Fruit fly (Drosophila melanogaster) whole organism, embryonic: Measurements from ENCODE around the gene CG8006.

Experiments
- Antp ChIP-seq: fragments of 200-800 bp; sonication (Bioruptor generic); optimal IDR thresholded peaks from 3 replicates; lab custom pipeline; 2016; ENCODE audit warnings: missing biosample characterization, missing genetic modification characterization
- Atf6 ChIP-seq: fragments of 200-800 bp; sonication (Bioruptor generic); IDR thresholded peaks from 2 replicates; pipeline ENCODE4 v1.3.6; 2022; ENCODE audit warnings: missing biosample characterization, missing genetic modification characterization
- Awh ChIP-seq: fragments of 200-800 bp; sonication (Bioruptor generic); IDR thresholded peaks from 2 replicates; pipeline ENCODE4, ENCODE4 v1.3.6; 2022; ENCODE audit warnings: missing biosample characterization, missing genetic modification characterization
- Bgb ChIP-seq: fragments of 200-800 bp; sonication (Bioruptor generic); IDR thresholded peaks from 2 replicates; pipeline ENCODE4 v1.3.6; 2022; ENCODE audit warnings: missing biosample characterization, missing genetic modification characterization; ENCODE audit not compliant: partially characterized antibody
- CG10462 ChIP-seq: fragments of 200-800 bp; sonication (Bioruptor generic); optimal IDR thresholded peaks from 2 replicates; lab custom pipeline; 2016; ENCODE audit warnings: missing biosample characterization, missing genetic modification characterization
- CG11093 ChIP-seq: fragments of 200-800 bp; sonication (Bioruptor generic); IDR thresholded peaks from 3 replicates; pipeline ENCODE4 v1.3.6; 2022; ENCODE audit warnings: missing biosample characterization, missing genetic modification characterization
- CG12104 ChIP-seq: fragments of 200-800 bp; sonication (Bioruptor generic); optimal IDR thresholded peaks from 3 replicates; lab custom pipeline; 2016; ENCODE audit warnings: missing biosample characterization, missing genetic modification characterization
- CG12391 ChIP-seq: fragments of 200-800 bp; sonication (Bioruptor generic); optimal IDR thresholded peaks from 3 replicates; lab custom pipeline; 2018; ENCODE audit warnings: missing biosample characterization, mild to moderate bottlenecking, missing genetic modification characterization, moderate library complexity
- CG15011 ChIP-seq: fragments of 200-800 bp; sonication (Bioruptor generic); optimal IDR thresholded peaks from 3 replicates; lab custom pipeline; 2018; ENCODE audit warnings: missing biosample characterization, mild to moderate bottlenecking, missing genetic modification characterization
- CG16779 ChIP-seq: fragments of 200-800 bp; sonication (Bioruptor generic); IDR thresholded peaks from 2 replicates; pipeline ENCODE4 v1.3.6; 2022; ENCODE audit warnings: missing biosample characterization, missing genetic modification characterization
- CG17186 ChIP-seq: fragments of 200-800 bp; sonication (Bioruptor generic); optimal IDR thresholded peaks from 3 replicates; lab custom pipeline; 2017; ENCODE audit warnings: missing biosample characterization, missing genetic modification reagents, missing genetic modification characterization
- CG3847 ChIP-seq: fragments of 200-800 bp; sonication (Bioruptor generic); IDR thresholded peaks from 2 replicates; pipeline ENCODE4 v1.3.6; 2022; ENCODE audit warnings: missing biosample characterization, missing genetic modification characterization
- CG42726 ChIP-seq: fragments of 200-800 bp; sonication (Bioruptor generic); IDR thresholded peaks from 2 replicates; pipeline ENCODE4 v1.3.6; 2022; ENCODE audit warnings: missing biosample characterization, missing genetic modification characterization; ENCODE audit not compliant: partially characterized antibody
- CG4820 ChIP-seq: fragments of 200-800 bp; sonication (Bioruptor generic); optimal IDR thresholded peaks from 3 replicates; lab custom pipeline; 2016; ENCODE audit warnings: missing biosample characterization, missing genetic modification characterization
- CG8290 ChIP-seq, 3 experiments: fragments of 200-800 bp; sonication (Bioruptor generic); optimal IDR thresholded peaks; 2 replicates each; lab custom pipeline; 2016 to 2019; ENCODE audit warnings: missing biosample characterization in 3 of 3, missing genetic modification characterization in 3 of 3, mild to moderate bottlenecking in 2 of 3, moderate library complexity in 1 of 3
- CG8478 ChIP-seq: fragments of >200 bp; optimal IDR thresholded peaks from 2 replicates; lab custom pipeline; 2018
- CG9797 ChIP-seq: fragments of 200-800 bp; sonication (Bioruptor generic); optimal IDR thresholded peaks from 3 replicates; lab custom pipeline; 2018; ENCODE audit warnings: missing biosample characterization, mild to moderate bottlenecking, missing genetic modification characterization
- CG9817 ChIP-seq: fragments of 200-800 bp; sonication (Bioruptor generic); optimal IDR thresholded peaks from 2 replicates; lab custom pipeline; 2018; ENCODE audit warnings: missing biosample characterization, mild to moderate bottlenecking, missing genetic modification characterization, moderate library complexity
- E2f2 ChIP-seq: fragments of 200-800 bp; sonication (Bioruptor generic); IDR thresholded peaks from 2 replicates; pipeline ENCODE4 v1.3.6; 2022; ENCODE audit warnings: missing biosample characterization, missing genetic modification characterization
- Ets97D ChIP-seq: fragments of 200-800 bp; sonication (Bioruptor generic); optimal IDR thresholded peaks from 3 replicates; lab custom pipeline; 2016; ENCODE audit warnings: missing biosample characterization, missing genetic modification characterization
- HLHmδ ChIP-seq: fragments of 200-800 bp; sonication (Bioruptor generic); optimal IDR thresholded peaks from 2 replicates; lab custom pipeline; 2018; ENCODE audit warnings: missing biosample characterization, mild to moderate bottlenecking, missing genetic modification characterization, moderate library complexity
- Hr3 ChIP-seq: fragments of 200-800 bp; sonication (Bioruptor generic); optimal IDR thresholded peaks from 3 replicates; lab custom pipeline; 2016; ENCODE audit warnings: missing biosample characterization, missing genetic modification characterization
- Jarid2 ChIP-seq: fragments of 200-800 bp; sonication (Bioruptor generic); optimal IDR thresholded peaks from 3 replicates; lab custom pipeline; 2017; ENCODE audit warnings: mild to moderate bottlenecking, missing biosample characterization, missing genetic modification reagents, missing genetic modification characterization
- MESR4 ChIP-seq: fragments of 200-800 bp; sonication (Bioruptor generic); optimal IDR thresholded peaks from 2 replicates; lab custom pipeline; 2018; ENCODE audit warnings: missing biosample characterization, mild to moderate bottlenecking, missing genetic modification characterization, moderate library complexity
- Nf-YC ChIP-seq: fragments of 200-800 bp; optimal IDR thresholded peaks from 3 replicates; lab custom pipeline; 2019; ENCODE audit warnings: missing biosample characterization, mild to moderate bottlenecking, missing genetic modification characterization, moderate library complexity
- Rx ChIP-seq: fragments of 200-800 bp; sonication (Bioruptor generic); IDR thresholded peaks from 2 replicates; pipeline ENCODE4 v1.3.6; 2022; ENCODE audit warnings: missing biosample characterization, missing genetic modification characterization
- Scr ChIP-seq: fragments of 200-800 bp; sonication (Bioruptor generic); IDR thresholded peaks from 2 replicates; pipeline ENCODE4 v1.3.6; 2022; ENCODE audit warnings: missing biosample characterization, missing genetic modification characterization; ENCODE audit not compliant: partially characterized antibody
- Spps ChIP-seq: fragments of 200-800 bp; sonication (Bioruptor generic); optimal IDR thresholded peaks from 2 replicates; lab custom pipeline; 2018; ENCODE audit warnings: missing biosample characterization, mild to moderate bottlenecking, missing genetic modification characterization
- bigmax ChIP-seq: fragments of 200-800 bp; sonication (Bioruptor generic); optimal IDR thresholded peaks from 2 replicates; lab custom pipeline; 2018; ENCODE audit warnings: missing biosample characterization, mild to moderate bottlenecking, missing genetic modification characterization
- chm ChIP-seq: fragments of 200-800 bp; sonication (Bioruptor generic); IDR thresholded peaks from 2 replicates; pipeline ENCODE4 v1.3.6; 2022; ENCODE audit warnings: missing biosample characterization, missing genetic modification characterization
- cwo ChIP-seq: fragments of 200-800 bp; sonication (Bioruptor generic); optimal IDR thresholded peaks from 3 replicates; lab custom pipeline; 2017; ENCODE audit warnings: missing biosample characterization, missing genetic modification characterization, mild to moderate bottlenecking, moderate library complexity, missing genetic modification reagents
- danr ChIP-seq: fragments of 200-800 bp; sonication (Bioruptor generic); IDR thresholded peaks from 2 replicates; pipeline ENCODE4 v1.3.6; 2022; ENCODE audit warnings: missing biosample characterization, missing genetic modification characterization
- gcm ChIP-seq: fragments of 200-800 bp; sonication (Bioruptor generic); optimal IDR thresholded peaks from 2 replicates; lab custom pipeline; 2019; ENCODE audit warnings: missing biosample characterization, mild to moderate bottlenecking, missing genetic modification characterization, moderate library complexity
- grau ChIP-seq: fragments of 200-800 bp; optimal IDR thresholded peaks from 3 replicates; lab custom pipeline; 2019; ENCODE audit warnings: missing biosample characterization, mild to moderate bottlenecking, missing genetic modification characterization, moderate library complexity
- gro ChIP-seq: fragments of 200-800 bp; sonication (Bioruptor generic); optimal IDR thresholded peaks from 2 replicates; lab custom pipeline; 2016; ENCODE audit warnings: missing biosample characterization, missing genetic modification characterization
- her ChIP-seq: fragments of 200-800 bp; sonication (Bioruptor generic); optimal IDR thresholded peaks from 2 replicates; lab custom pipeline; 2016; ENCODE audit warnings: missing biosample characterization, missing genetic modification characterization
- ind ChIP-seq: fragments of 200-800 bp; sonication (Bioruptor generic); optimal IDR thresholded peaks from 3 replicates; lab custom pipeline; 2016; ENCODE audit warnings: missing biosample characterization, missing genetic modification characterization
- knrl ChIP-seq: fragments of 200-800 bp; sonication (Bioruptor generic); IDR thresholded peaks from 3 replicates; pipeline ENCODE4 v1.3.6; 2022; ENCODE audit warnings: missing biosample characterization, missing genetic modification characterization; ENCODE audit not compliant: partially characterized antibody
- mam ChIP-seq: fragments of 200-800 bp; sonication (Bioruptor generic); optimal IDR thresholded peaks from 3 replicates; lab custom pipeline; 2016; ENCODE audit warnings: missing biosample characterization, missing genetic modification characterization
- sc ChIP-seq, 3 experiments: fragments of >200 bp in 2 of 3; fragments of 200-800 bp in 1 of 3; sonication (Bioruptor generic) in 1 of 3; optimal IDR thresholded peaks; 2 replicates in 2 of 3; 3 replicates in 1 of 3; lab custom pipeline; 2017; ENCODE audit warnings: mild to moderate bottlenecking in 1 of 3, missing biosample characterization in 1 of 3, missing genetic modification characterization in 1 of 3, missing genetic modification reagents in 1 of 3
- slbo ChIP-seq: fragments of 200-800 bp; sonication (Bioruptor generic); IDR thresholded peaks from 2 replicates; pipeline ENCODE4 v1.3.6; 2022; ENCODE audit warnings: missing biosample characterization, missing genetic modification characterization
- ttk ChIP-seq: fragments of 200-800 bp; sonication (Bioruptor generic); IDR thresholded peaks from 2 replicates; pipeline ENCODE4 v2.1.2; 2022; ENCODE audit warnings: missing biosample characterization, missing genetic modification characterization
- unc-4 ChIP-seq: fragments of 200-800 bp; sonication (Bioruptor generic); IDR thresholded peaks from 2 replicates; pipeline ENCODE4 v1.3.6; 2022; ENCODE audit warnings: missing biosample characterization, missing genetic modification characterization; ENCODE audit not compliant: partially characterized antibody
- unpg ChIP-seq: fragments of 200-800 bp; sonication (Bioruptor generic); optimal IDR thresholded peaks from 3 replicates; lab custom pipeline; 2018; ENCODE audit warnings: missing biosample characterization, mild to moderate bottlenecking, missing genetic modification characterization, moderate library complexity
- zen ChIP-seq: fragments of 200-800 bp; sonication (Bioruptor generic); optimal IDR thresholded peaks from 3 replicates; lab custom pipeline; 2018; ENCODE audit warnings: missing biosample characterization, mild to moderate bottlenecking, missing genetic modification characterization, moderate library complexity
- zen2 ChIP-seq: fragments of 200-800 bp; sonication (Bioruptor generic); IDR thresholded peaks from 3 replicates; pipeline ENCODE4 v1.3.6; 2022; ENCODE audit warnings: missing biosample characterization, missing genetic modification characterization; ENCODE audit not compliant: partially characterized antibody

CG8006 gene

DNA sequence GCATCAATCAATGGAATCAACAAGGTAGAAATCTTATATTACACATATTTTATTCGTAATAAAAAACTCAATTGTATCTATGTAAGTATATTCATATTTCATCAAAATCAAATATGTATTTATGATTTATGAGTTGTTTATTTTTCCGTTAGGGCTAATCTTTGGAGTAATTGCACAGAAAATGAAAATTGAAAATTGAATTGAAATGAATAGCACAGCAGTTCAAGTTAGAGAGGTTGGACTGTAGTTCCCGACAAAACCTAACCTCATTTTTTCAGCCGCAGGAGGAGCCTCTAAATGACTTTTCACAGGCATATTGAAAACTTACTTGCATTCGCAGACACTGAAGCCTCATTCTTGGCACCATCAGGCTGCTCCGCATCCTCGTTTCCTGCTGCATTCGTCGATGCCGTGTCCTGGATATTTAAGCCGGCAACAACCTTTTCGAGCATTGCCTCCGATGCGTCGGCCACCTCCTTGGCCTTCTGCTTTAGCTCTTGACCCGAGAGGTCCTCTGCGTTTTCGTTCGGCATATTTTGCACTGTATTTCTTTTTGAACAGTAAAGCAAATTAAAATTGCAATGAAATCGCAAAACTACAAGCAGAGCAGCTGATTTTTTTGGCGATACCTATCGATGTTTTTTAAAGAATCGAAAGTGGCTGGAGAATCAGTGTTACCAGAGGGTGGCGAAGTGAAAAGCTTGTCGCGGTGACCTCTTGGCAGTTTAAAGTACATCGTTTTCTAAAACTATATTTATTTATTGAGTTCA lies 33.7 kb upstream of the CG8006 start, which contains the start of gene Nmt (continued):
- TF ChIP-seq Bgb: peak; percentile 80
- TF ChIP-seq CG4820 (GFP tag; lab: Kevin White, UChicago): no peak
- peak; percentile 35; the same call in 1 of the 2 replicates for TF ChIP-seq CG42726 (GFP tag; lab: Robert Waterston, UW)
- TF ChIP-seq CG16779 (GFP tag; lab: Robert Waterston, UW): no peak
- peak; percentile 22 for TF ChIP-seq CG12391
- no peak for TF ChIP-seq Awh (GFP tag; lab: Robert Waterston, UW)
- TF ChIP-seq gcm (GFP tag; lab: Kevin White, UChicago): no peak
- TF ChIP-seq chm (GFP tag; lab: Robert Waterston, UW): 0 out of 2 replicates have a peak, but pooled peaks have one; percentile 25
- TF ChIP-seq CG8478 (lab: Kevin White, UChicago): no peak
- TF ChIP-seq zen2 (GFP tag; lab: Robert Waterston, UW): peak; percentile 80
- TF ChIP-seq CG3847 (GFP tag; lab: Robert Waterston, UW): peak; percentile 25
- TF ChIP-seq unpg (GFP tag; lab: Kevin White, UChicago): peak; percentile 37
- peak; percentile 67; the same call in 2 of the 3 replicates for TF ChIP-seq knrl
- peak; percentile 44 for TF ChIP-seq ind (GFP tag; lab: Kevin White, UChicago)
- TF ChIP-seq CG9817: peak; percentile 2
- TF ChIP-seq MESR4: peak; percentile 45
- TF ChIP-seq mam (GFP tag; lab: Kevin White, UChicago): peak; percentile 38

DNA sequence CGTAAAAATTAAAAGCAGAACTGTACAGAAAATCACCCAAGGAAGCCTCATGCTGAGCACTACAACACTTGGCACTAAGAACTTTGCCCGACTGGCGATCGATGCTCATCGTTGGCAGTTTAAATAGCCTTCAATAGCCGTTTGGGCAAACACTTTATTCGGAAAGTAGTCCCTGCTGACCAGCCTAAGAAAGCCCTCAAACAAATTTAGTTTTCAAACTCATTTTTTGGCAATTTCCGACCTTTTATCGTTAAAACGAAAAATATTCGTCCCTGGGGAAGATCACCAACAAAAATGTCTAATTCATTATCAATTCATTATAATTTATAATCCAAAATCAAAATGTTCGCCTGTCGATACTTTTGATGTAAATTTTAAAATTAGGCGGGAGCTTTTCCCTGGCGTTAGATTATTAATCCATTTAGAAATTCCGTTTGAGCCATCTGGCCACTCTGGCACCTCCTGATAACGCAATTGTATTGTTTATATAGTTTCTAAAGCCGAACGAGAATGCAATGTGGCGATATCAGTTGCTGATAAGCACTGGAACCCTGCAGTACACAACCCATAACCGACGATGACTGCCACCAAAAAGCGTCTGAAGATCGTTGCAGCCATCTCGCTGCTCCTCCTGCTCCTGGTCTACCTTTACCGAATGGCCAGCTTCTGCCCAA lies 31.1 kb upstream of the CG8006 start, which contains the start of the genes mthl7 and Uxs:
Gene mthl7, minus strand, starts transcription at position 51 of the 674 bp plus-strand sequence.
Gene Uxs, plus strand, starts transcription at position 460 of the 674 bp plus-strand sequence.
- no peak for TF ChIP-seq Atf6 (GFP tag; lab: Robert Waterston, UW)
- TF ChIP-seq Ets97D (GFP tag; lab: Kevin White, UChicago): peak; percentile 16
- no peak for TF ChIP-seq Rx (GFP tag; lab: Robert Waterston, UW)
- no peak for TF ChIP-seq her (GFP tag; lab: Kevin White, UChicago)
- TF ChIP-seq HLHmδ (GFP tag; lab: Kevin White, UChicago): no peak
- no peak for TF ChIP-seq Jarid2 (GFP tag; lab: Kevin White, UChicago)
- TF ChIP-seq grau (tag; lab: Kevin White, UChicago): peak; percentile 15
- no peak for TF ChIP-seq Antp (GFP tag; lab: Kevin White, UChicago)
- TF ChIP-seq Bgb: peak; percentile 40; the same call in 1 of the 2 replicates
- TF ChIP-seq gro (GFP tag; lab: Kevin White, UChicago): no peak
- no peak for TF ChIP-seq CG8290 (GFP tag; optimal IDR thresholded peaks at IDR 0.05; lab: Kevin White, UChicago)
- TF ChIP-seq CG8290 (tag; optimal IDR thresholded peaks at IDR 0.05; lab: Kevin White, UChicago): peak in 1 of 2 experiments; percentile 24
- no peak for TF ChIP-seq Spps (tag; lab: Kevin White, UChicago)
- no peak for TF ChIP-seq CG11093 (GFP tag; lab: Robert Waterston, UW)
- no peak for TF ChIP-seq slbo
- peak; percentile 58 for TF ChIP-seq unc-4
- no peak for TF ChIP-seq CG15011 (GFP tag; lab: Kevin White, UChicago)
- TF ChIP-seq bigmax (GFP tag; lab: Kevin White, UChicago): peak; percentile 55
- TF ChIP-seq E2f2 (GFP tag; lab: Robert Waterston, UW): peak; percentile 95
- peak; percentile 50 for TF ChIP-seq Scr (GFP tag; lab: Robert Waterston, UW)
- TF ChIP-seq CG17186 (GFP tag; lab: Kevin White, UChicago): no peak
- no peak for TF ChIP-seq CG9817
- no peak for TF ChIP-seq sc (optimal IDR thresholded peaks at IDR 0.05; lab: Kevin White, UChicago)
- no peak for TF ChIP-seq sc (GFP tag; optimal IDR thresholded peaks at IDR 0.05; lab: Kevin White, UChicago)
- TF ChIP-seq ttk (GFP tag; lab: Robert Waterston, UW): no peak
- TF ChIP-seq Nf-YC (tag; lab: Kevin White, UChicago): no peak
- TF ChIP-seq Hr3 (GFP tag; lab: Kevin White, UChicago): no peak
- TF ChIP-seq CG12104 (GFP tag; lab: Kevin White, UChicago): no peak
- no peak for TF ChIP-seq zen (tag; lab: Kevin White, UChicago)
- no peak for TF ChIP-seq CG10462
- peak; percentile 42 for TF ChIP-seq CG9797
- TF ChIP-seq danr (GFP tag; lab: Robert Waterston, UW): no peak
- TF ChIP-seq cwo (GFP tag; lab: Kevin White, UChicago): no peak
